Worm (Caenorhabditis elegans) whole organism, young adult: ENCODE data around the gene srw-59.

Experiments
- C17E4.6 ChIP-seq: fragments of 200-800 bp; sonication (Bioruptor generic); IDR thresholded peaks from 2 replicates; pipeline ENCODE4 v1.3.6; 2022; ENCODE audit warnings: missing genetic modification reagents, missing genetic modification characterization, missing compliant biosample characterization
- F49E8.2 ChIP-seq: sonication (generic microtip); optimal IDR thresholded peaks from 3 replicates; lab custom pipeline; 2017; ENCODE audit warnings: missing genetic modification characterization, mild to moderate bottlenecking, missing compliant biosample characterization, antibody characterized with exemption, moderate library complexity; ENCODE audit not compliant: insufficient read depth
- F57C9.4 ChIP-seq: sonication (generic microtip); optimal IDR thresholded peaks from 2 replicates; lab custom pipeline; 2017; ENCODE audit warnings: mild to moderate bottlenecking, missing genetic modification characterization, missing compliant biosample characterization
- Y79H2A.3 ChIP-seq: fragments of 200-800 bp; sonication (Bioruptor generic); conservative IDR thresholded peaks from 2 replicates; pipeline ENCODE4 v1.3.6; 2022; ENCODE audit warnings: missing genetic modification reagents, missing genetic modification characterization, missing compliant biosample characterization
- attf-6 ChIP-seq: fragments of 200-800 bp; sonication (Bioruptor generic); IDR thresholded peaks from 2 replicates; pipeline ENCODE4 v1.3.6; 2022; ENCODE audit warnings: missing genetic modification reagents, missing genetic modification characterization, missing compliant biosample characterization
- dpff-1 ChIP-seq: sonication (generic microtip); optimal IDR thresholded peaks from 2 replicates; lab custom pipeline; 2017; ENCODE audit warnings: mild to moderate bottlenecking, missing genetic modification characterization, missing compliant biosample characterization
- dpl-1 ChIP-seq: fragments of 150-350 bp; optimal IDR thresholded peaks from 2 replicates; lab custom pipeline; 2014; ENCODE audit warnings: missing biosample characterization, missing genetic modification reagents, missing genetic modification characterization
- mes-4 ChIP-seq: sonication (generic microtip); optimal IDR thresholded peaks from 2 replicates; lab custom pipeline; 2016; ENCODE audit warnings: missing genotype, missing genetic modification characterization, missing compliant biosample characterization
- nhr-80 ChIP-seq: sonication (generic microtip); optimal IDR thresholded peaks from 2 replicates; lab custom pipeline; 2016; ENCODE audit warnings: missing genetic modification characterization, missing compliant biosample characterization
- snpc-4 ChIP-seq, 5 experiments: fragments of 150-350 bp in 1 of 5; sonication (generic microtip) in 4 of 5; optimal IDR thresholded peaks; 2 replicates each; lab custom pipeline; 2014 to 2018; ENCODE audit warnings: missing genetic modification characterization in 5 of 5, missing biosample characterization in 3 of 5, antibody characterized with exemption in 2 of 5, mild to moderate bottlenecking in 2 of 5, missing compliant biosample characterization in 2 of 5, missing genotype in 2 of 5, moderate library complexity in 2 of 5, missing genetic modification reagents in 1 of 5

- no peak for TF ChIP-seq snpc-4 (GFP tag; optimal IDR thresholded peaks at IDR 0.05; lab: Kevin White, UChicago)
- no peak for TF ChIP-seq snpc-4 (tag; optimal IDR thresholded peaks at IDR 0.05; lab: Kevin White, UChicago)
- TF ChIP-seq mes-4: no peak
- TF ChIP-seq attf-6: no peak
- TF ChIP-seq dpl-1: no peak
- TF ChIP-seq F57C9.4 (tag; lab: Kevin White, UChicago): no peak
- no peak for TF ChIP-seq dpff-1 (tag; lab: Kevin White, UChicago)
- no peak for TF ChIP-seq F49E8.2
- no peak for TF ChIP-seq Y79H2A.3 (GFP tag; lab: Robert Waterston, UW)
- TF ChIP-seq C17E4.6 (GFP tag; lab: Robert Waterston, UW): no peak
- no peak for TF ChIP-seq nhr-80 (tag; lab: Kevin White, UChicago)
These were observed 24.0 kb upstream of the srw-59 start, which contains the start of gene sru-22 for ce11 chrV:15974836-15975235.
